Worm (Caenorhabditis elegans): ENCODE measurements around the gene W03G1.5.
A peak's percentile ranks its signal among the peaks of the same experiment; 100 is the strongest.

W03G1.5 gene

DNA sequence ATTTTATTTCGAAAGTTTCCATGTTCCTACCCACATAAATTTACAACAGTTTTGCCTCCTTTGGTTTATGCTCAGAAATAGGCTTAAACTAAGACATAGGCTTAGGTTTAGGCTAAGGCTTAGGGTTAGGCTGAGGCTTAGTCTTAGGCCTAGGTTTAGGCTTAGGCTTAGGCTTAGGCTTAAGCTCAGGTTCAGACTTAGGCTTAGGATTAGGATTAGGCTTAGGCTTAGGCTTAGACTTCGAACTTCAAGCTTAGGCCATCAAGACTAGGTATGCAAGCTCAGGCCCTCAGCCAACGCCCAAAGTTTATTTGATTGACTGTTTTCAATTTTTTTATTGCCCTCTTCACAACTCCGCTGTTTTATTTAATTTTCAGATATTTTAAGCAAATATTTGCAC, 39.6 kb upstream of the W03G1.5 start:
- TF ChIP-seq mep-1 (tag; optimal IDR thresholded peaks at IDR 0.05) (no peak), dve-1 (tag; optimal IDR thresholded peaks at IDR 0.05; ENCODE audit: insufficient read depth) (no peak), tag-97 (GFP tag; IDR thresholded peaks at IDR 0.05) (no peak), nhr-102 (tag; optimal IDR thresholded peaks at IDR 0.05) (no peak), nhr-10 (tag; optimal IDR thresholded peaks at IDR 0.05) (no peak), nhr-11 (tag; optimal IDR thresholded peaks at IDR 0.05) (no peak), nhr-76 (tag; optimal IDR thresholded peaks at IDR 0.05) (no peak), F49E8.2 (tag; optimal IDR thresholded peaks at IDR 0.05; ENCODE audit: borderline replicate concordance) (no peak), daf-12 (tag; optimal IDR thresholded peaks at IDR 0.05) (no peak), daf-8 (GFP tag; IDR thresholded peaks at IDR 0.05) (no peak), nhr-41 (GFP tag; IDR thresholded peaks at IDR 0.05) (no peak)

DNA sequence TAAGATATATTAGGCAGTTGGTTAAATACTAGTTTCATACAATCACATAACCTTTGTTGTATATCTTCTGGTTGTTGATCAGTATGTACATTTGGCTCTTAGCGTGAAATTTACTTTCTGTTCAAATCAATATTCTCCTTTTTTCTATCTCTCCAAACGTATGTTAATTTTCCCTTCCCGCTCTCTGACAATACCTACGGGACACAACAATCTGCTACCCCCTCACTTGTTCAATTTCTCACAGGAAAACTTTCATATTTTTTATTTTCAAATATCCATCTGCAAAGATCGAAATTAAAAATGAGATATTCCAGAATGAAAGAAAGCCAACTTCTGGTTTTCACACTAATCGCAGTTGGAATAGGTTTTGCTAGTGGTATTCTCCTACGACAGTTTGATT, 25.6 kb upstream of the W03G1.5 start, which contains the start of gene glt-7:
TSS of gene glt-7 (plus strand) at position 301 of the 400 bp plus-strand sequence.
- TF ChIP-seq lin-1 (GFP tag; IDR thresholded peaks at IDR 0.05) (no peak), ceh-32 (tag; optimal IDR thresholded peaks at IDR 0.05; ENCODE audit: poor library complexity) (no peak), vab-7 (GFP tag; IDR thresholded peaks at IDR 0.05) (no peak), nhr-6 (tag; optimal IDR thresholded peaks at IDR 0.05) (no peak), mdl-1 (tag; optimal IDR thresholded peaks at IDR 0.05) (no peak), nhr-10 (tag; optimal IDR thresholded peaks at IDR 0.05) (no peak), dmd-9 (GFP tag; IDR thresholded peaks at IDR 0.05) (no peak)

DNA sequence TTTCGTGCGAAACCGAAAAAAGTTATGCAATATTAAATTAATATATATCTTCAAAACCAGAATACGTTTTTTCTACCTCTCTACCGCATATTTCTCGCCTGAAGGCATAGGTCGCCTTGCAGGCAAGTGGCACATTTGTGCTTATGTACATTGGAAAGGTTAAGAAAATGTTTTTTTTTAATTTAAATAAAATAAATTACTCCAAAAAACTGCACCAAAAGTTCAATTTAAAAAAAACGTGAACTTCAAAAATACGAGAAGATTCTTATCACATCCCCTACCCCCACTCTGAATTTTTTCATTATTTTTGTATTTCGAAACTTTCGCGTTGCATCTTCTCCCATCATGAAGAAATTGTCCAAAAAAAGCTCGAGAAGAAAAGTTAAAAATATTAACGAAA, 18.1 kb upstream of the W03G1.5 start, which contains the start of gene W03G1.2:
TSS of gene W03G1.2 (plus strand) at position 301 of the 400 bp plus-strand sequence.
- no peak for TF ChIP-seq dpl-1 (GFP tag; optimal IDR thresholded peaks at IDR 0.05)
- TF ChIP-seq nhr-10 (tag; optimal IDR thresholded peaks at IDR 0.05): no peak
- no peak for TF ChIP-seq zag-1 (tag; optimal IDR thresholded peaks at IDR 0.05)
- TF ChIP-seq ceh-82 (tag; optimal IDR thresholded peaks at IDR 0.05): no peak
- no peak for TF ChIP-seq ctbp-1 (GFP tag; IDR thresholded peaks at IDR 0.05)
- no peak for TF ChIP-seq mxl-2 (GFP tag; conservative IDR thresholded peaks at IDR 0.05)
- no peak for TF ChIP-seq zip-2 (tag; optimal IDR thresholded peaks at IDR 0.05)
- no peak for TF ChIP-seq zip-11 (GFP tag; IDR thresholded peaks at IDR 0.05)
- TF ChIP-seq hlh-11 (tag; optimal IDR thresholded peaks at IDR 0.05): no peak
- TF ChIP-seq hif-1 (tag; optimal IDR thresholded peaks at IDR 0.05): no peak
- no peak for TF ChIP-seq spr-1 (tag; optimal IDR thresholded peaks at IDR 0.05)
- no peak for TF ChIP-seq pha-4 (GFP tag; IDR thresholded peaks at IDR 0.05)
- no peak for TF ChIP-seq pha-4 (tag; optimal IDR thresholded peaks at IDR 0.05)
- no peak for TF ChIP-seq lin-15B (tag; optimal IDR thresholded peaks at IDR 0.05)
- TF ChIP-seq php-3 (GFP tag; IDR thresholded peaks at IDR 0.05): no peak
- TF ChIP-seq dmd-9 (GFP tag; IDR thresholded peaks at IDR 0.05): no peak
- TF ChIP-seq lsy-2 (tag; optimal IDR thresholded peaks at IDR 0.05): no peak
- no peak for TF ChIP-seq nhr-6 (tag; optimal IDR thresholded peaks at IDR 0.05)
- TF ChIP-seq lin-1 (GFP tag; IDR thresholded peaks at IDR 0.05): no peak
- no peak for TF ChIP-seq tra-1 (GFP tag; IDR thresholded peaks at IDR 0.05)
- no peak for TF ChIP-seq ztf-7 (tag; optimal IDR thresholded peaks at IDR 0.05)

DNA sequence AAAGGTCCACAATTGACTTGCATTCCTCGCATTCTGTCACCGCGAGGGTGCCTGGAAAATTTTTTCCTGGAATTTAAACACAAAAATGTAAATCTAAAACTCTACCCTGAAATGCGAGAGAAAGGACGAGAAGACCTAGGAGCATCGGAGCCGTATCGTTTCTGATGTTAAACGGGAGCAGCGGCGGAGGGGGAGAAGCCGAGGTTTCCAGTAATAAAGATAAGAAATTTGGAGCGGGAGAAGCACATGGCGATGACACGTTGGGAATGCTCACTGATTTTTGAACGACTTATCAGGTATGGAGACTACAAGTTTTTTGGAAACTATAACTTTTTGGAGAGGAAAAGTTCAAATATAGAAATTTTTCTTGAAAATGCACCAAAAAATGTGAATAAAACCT, 17.3 kb upstream of the W03G1.5 start, which contains the start of gene asm-3:
TSS of gene asm-3 (minus strand) at position 215 of the 400 bp plus-strand sequence.
- no peak for TF ChIP-seq ceh-82 (tag; optimal IDR thresholded peaks at IDR 0.05)
- TF ChIP-seq nhr-28 (tag; optimal IDR thresholded peaks at IDR 0.05): peak; percentile 83
- TF ChIP-seq ZK546.5 (tag; optimal IDR thresholded peaks at IDR 0.05): no peak
- TF ChIP-seq lsy-2 (tag; optimal IDR thresholded peaks at IDR 0.05): no peak
- peak in 1 of 2 experiments; percentile 37 for TF ChIP-seq mdl-1 (tag; optimal IDR thresholded peaks at IDR 0.05)
- no peak for TF ChIP-seq Y5F2A.4 (GFP tag; optimal IDR thresholded peaks at IDR 0.05)
- peak; percentile 55 for TF ChIP-seq hlh-11 (tag; optimal IDR thresholded peaks at IDR 0.05)
- no peak for TF ChIP-seq ztf-7 (tag; optimal IDR thresholded peaks at IDR 0.05)
- TF ChIP-seq rbr-2 (tag; optimal IDR thresholded peaks at IDR 0.05): no peak
- peak; percentile 78 for TF ChIP-seq dmd-6 (GFP tag; IDR thresholded peaks at IDR 0.05)
- TF ChIP-seq mxl-3 (GFP tag; optimal IDR thresholded peaks at IDR 0.05): peak; percentile 75
- no peak for TF ChIP-seq lin-39 (tag; optimal IDR thresholded peaks at IDR 0.05)
- TF ChIP-seq F10B5.3 (tag; optimal IDR thresholded peaks at IDR 0.05): no peak
- TF ChIP-seq pqm-1 (tag; optimal IDR thresholded peaks at IDR 0.05): peak; percentile 45
- no peak for TF ChIP-seq tra-1 (GFP tag; IDR thresholded peaks at IDR 0.05)

Data from whole organism, L4 larva.